Fruit fly (Drosophila melanogaster): ENCODE results near the gene Trf2.

The Trf2 gene

dm6 chrX:8464378-8465036 is 55.4 kb downstream of the Trf2 start, which contains the start of gene Sptr (continued):
- peak; percentile 74 for TF ChIP-seq Oaz (GFP tag; IDR thresholded peaks at IDR 0.05)
- TF ChIP-seq H15 (GFP tag; IDR thresholded peaks at IDR 0.05), result peak; percentile 90
- TF ChIP-seq ci (GFP tag; IDR thresholded peaks at IDR 0.05), result peak; percentile 88
- peak; percentile 84 for TF ChIP-seq NfI (GFP tag; optimal IDR thresholded peaks at IDR 0.05)
- TF ChIP-seq D19A (tag; optimal IDR thresholded peaks at IDR 0.05), result peak; percentile 79
- peak; percentile 82 for TF ChIP-seq Bteb2 (GFP tag; optimal IDR thresholded peaks at IDR 0.05)
- peak; percentile 58 for TF ChIP-seq CG15601 (tag; optimal IDR thresholded peaks at IDR 0.05)
- 0 out of 2 replicates have a peak, but pooled peaks have one; percentile 21 for TF ChIP-seq CG13287 (GFP tag; IDR thresholded peaks at IDR 0.05; ENCODE audit: partially characterized antibody)
- peak; percentile 77 for TF ChIP-seq CG17361 (GFP tag; IDR thresholded peaks at IDR 0.05)
- no peak for TF ChIP-seq Stat92E (GFP tag; optimal IDR thresholded peaks at IDR 0.05)
- peak; percentile 82 for TF ChIP-seq CG12155 (GFP tag; optimal IDR thresholded peaks at IDR 0.05)
- peak; percentile 64 for TF ChIP-seq Antp (GFP tag; optimal IDR thresholded peaks at IDR 0.05)
- peak; percentile 86 for TF ChIP-seq Sox102F (GFP tag; optimal IDR thresholded peaks at IDR 0.05)
- peak; percentile 62 for TF ChIP-seq tio (GFP tag; optimal IDR thresholded peaks at IDR 0.05)
- TF ChIP-seq zf30C (GFP tag; optimal IDR thresholded peaks at IDR 0.05), result no peak
- peak; percentile 23 for TF ChIP-seq ash1 (GFP tag; optimal IDR thresholded peaks at IDR 0.05)
- TF ChIP-seq CG6813 (GFP tag; optimal IDR thresholded peaks at IDR 0.05), result peak; percentile 91
- peak; percentile 90 for TF ChIP-seq Taf1 (GFP tag; IDR thresholded peaks at IDR 0.05)
- TF ChIP-seq HLH3B (GFP tag; IDR thresholded peaks at IDR 0.05), result peak; percentile 92
- TF ChIP-seq vnd (GFP tag; IDR thresholded peaks at IDR 0.05; ENCODE audit: partially characterized antibody), result no peak
- peak; percentile 84 for TF ChIP-seq CG7372 (GFP tag; IDR thresholded peaks at IDR 0.05)
- TF ChIP-seq CG4404 (GFP tag; IDR thresholded peaks at IDR 0.05), result peak; percentile 65
- TF ChIP-seq nau (GFP tag; optimal IDR thresholded peaks at IDR 0.05), result peak; percentile 80
- TF ChIP-seq CG2120 (GFP tag; optimal IDR thresholded peaks at IDR 0.05), result peak; percentile 96
- peak in 1 of 3 experiments; percentile 46 for TF ChIP-seq lola (GFP tag; optimal IDR thresholded peaks at IDR 0.05)
- peak; percentile 69 for TF ChIP-seq Usf (GFP tag; optimal IDR thresholded peaks at IDR 0.05)
- TF ChIP-seq en (GFP tag; optimal IDR thresholded peaks at IDR 0.05), result peak; percentile 22
- TF ChIP-seq HHEX (GFP tag; optimal IDR thresholded peaks at IDR 0.05), result peak; percentile 90
- peak; percentile 77 for TF ChIP-seq CG14667 (GFP tag; IDR thresholded peaks at IDR 0.05)
- peak; percentile 73 for TF ChIP-seq Blimp-1 (GFP tag; optimal IDR thresholded peaks at IDR 0.05)
- peak; percentile 92 for TF ChIP-seq CG15269 (tag; optimal IDR thresholded peaks at IDR 0.05)
- TF ChIP-seq Dp (GFP tag; optimal IDR thresholded peaks at IDR 0.05), result no peak
- peak; percentile 65 for TF ChIP-seq sd (tag; optimal IDR thresholded peaks at IDR 0.05)
- peak; percentile 91 for TF ChIP-seq Fer3 (tag; optimal IDR thresholded peaks at IDR 0.05)
- TF ChIP-seq wdn (GFP tag; IDR thresholded peaks at IDR 0.05), result peak; percentile 86
- no peak for TF ChIP-seq da (GFP tag; optimal IDR thresholded peaks at IDR 0.05)
- TF ChIP-seq CHES-1-like (GFP tag; optimal IDR thresholded peaks at IDR 0.05), result peak; percentile 63
- TF ChIP-seq hth (optimal IDR thresholded peaks at IDR 0.05), result no peak
- TF ChIP-seq CG12744 (GFP tag; optimal IDR thresholded peaks at IDR 0.05), result peak; percentile 68
- peak; percentile 55 for TF ChIP-seq jumu (GFP tag; optimal IDR thresholded peaks at IDR 0.05)
- peak; percentile 63 for TF ChIP-seq mirr (GFP tag; optimal IDR thresholded peaks at IDR 0.05)
- TF ChIP-seq sug (tag; optimal IDR thresholded peaks at IDR 0.05), result peak; percentile 87
- no peak for TF ChIP-seq CkIIα-i1 (GFP tag; IDR thresholded peaks at IDR 0.05)
- peak; percentile 12 for TF ChIP-seq pzg (GFP tag; optimal IDR thresholded peaks at IDR 0.05)
- TF ChIP-seq NK7.1 (GFP tag; optimal IDR thresholded peaks at IDR 0.05), result peak; percentile 49
- TF ChIP-seq usp (GFP tag; optimal IDR thresholded peaks at IDR 0.05), result no peak
- TF ChIP-seq dan (GFP tag; IDR thresholded peaks at IDR 0.05), result no peak
- peak; percentile 89 for TF ChIP-seq CG12769 (tag; optimal IDR thresholded peaks at IDR 0.05)
- TF ChIP-seq jing (GFP tag; optimal IDR thresholded peaks at IDR 0.05), result peak; percentile 66

All from whole organism, embryonic.